Worm (Caenorhabditis elegans) whole organism, L2 larva: ENCODE measurements around the gene rei-1.

Source experiments
- ZK546.5 ChIP-seq: sonication (generic microtip); optimal IDR thresholded peaks from 2 replicates; lab custom pipeline; 2017; ENCODE audit warnings: missing biosample characterization, missing genetic modification characterization
- elt-1 ChIP-seq: fragments of 150-350 bp; optimal IDR thresholded peaks from 2 replicates; lab custom pipeline; 2014; ENCODE audit warnings: missing biosample characterization, missing genetic modification characterization
- mdl-1 ChIP-seq, 2 experiments: fragments of 150-350 bp in 1 of 2; sonication (generic microtip) in 1 of 2; optimal IDR thresholded peaks; 2 replicates each; lab custom pipeline; 2017; ENCODE audit warnings: missing biosample characterization in 2 of 2, missing genetic modification characterization in 2 of 2
- nhr-77 ChIP-seq: fragments of 150-350 bp; optimal IDR thresholded peaks from 2 replicates; lab custom pipeline; 2014; ENCODE audit warnings: missing biosample characterization, missing genetic modification characterization

- TF ChIP-seq ZK546.5 (tag; lab: Kevin White, UChicago) (no peak), nhr-77 (tag; lab: Kevin White, UChicago) (no peak), elt-1 (tag; lab: Kevin White, UChicago) (no peak), mdl-1 (tag; optimal IDR thresholded peaks at IDR 0.05; lab: Kevin White, UChicago) (no peak)
These were observed 48.8 kb downstream of the rei-1 start for ce11 chrIII:4049150-4049549.
